Worm (Caenorhabditis elegans): ENCODE data around the gene cyp-35D1.

cyp-35D1 gene

DNA sequence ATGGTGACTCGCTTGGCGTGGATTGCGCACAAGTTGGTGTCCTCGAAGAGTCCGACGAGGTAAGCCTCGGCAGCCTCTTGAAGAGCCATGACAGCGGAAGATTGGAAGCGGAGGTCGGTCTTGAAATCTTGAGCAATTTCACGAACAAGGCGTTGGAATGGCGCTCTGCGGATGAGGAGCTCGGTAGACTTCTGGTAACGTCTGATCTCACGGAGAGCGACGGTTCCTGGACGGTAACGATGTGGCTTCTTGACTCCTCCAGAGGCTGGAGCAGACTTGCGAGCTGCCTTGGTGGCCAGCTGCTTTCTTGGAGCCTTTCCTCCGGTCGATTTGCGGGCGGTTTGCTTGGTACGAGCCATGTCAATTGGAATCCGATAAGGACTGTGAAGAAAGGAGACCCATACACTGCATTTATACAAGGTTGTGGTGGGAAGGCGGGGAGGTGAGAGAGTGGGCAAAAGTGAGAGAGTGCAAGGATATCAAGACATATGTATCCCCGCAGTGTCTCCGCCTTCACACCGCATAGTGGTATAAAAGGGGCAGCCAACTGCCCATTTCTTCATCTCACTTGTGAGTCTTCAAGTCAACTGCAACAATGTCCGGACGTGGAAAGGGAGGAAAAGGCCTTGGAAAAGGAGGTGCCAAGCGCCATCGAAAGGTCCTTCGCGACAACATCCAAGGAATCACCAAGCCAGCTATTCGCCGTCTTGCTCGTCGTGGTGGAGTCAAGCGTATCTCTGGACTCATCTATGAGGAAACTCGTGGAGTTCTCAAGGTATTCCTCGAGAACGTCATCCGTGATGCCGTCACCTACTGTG is 26.9 kb upstream of the cyp-35D1 start, which contains the start of the genes his-2 and his-1:
Gene his-2 (minus strand): TSS at position 359 of the 818 bp plus-strand sequence.
Gene his-1 (plus strand): TSS at position 596 of the 818 bp plus-strand sequence.
- TF ChIP-seq nhr-85 (tag) (peak; percentile 74), lin-14 (GFP tag; optimal IDR thresholded peaks at IDR 0.05) (peak; percentile 11), nhr-47 (tag; optimal IDR thresholded peaks at IDR 0.05) (peak; percentile 11), ztf-11 (tag; optimal IDR thresholded peaks at IDR 0.05) (peak in 1 of 2 experiments; percentile 63)

ce11 chrV:16042743-16043014 is 26.4 kb upstream of the cyp-35D1 start:
- TF ChIP-seq lin-14 (GFP tag; optimal IDR thresholded peaks at IDR 0.05) (no peak), tlp-1 (tag; optimal IDR thresholded peaks at IDR 0.05) (no peak)

- peak; percentile 5 for TF ChIP-seq nhr-71 (tag; optimal IDR thresholded peaks at IDR 0.05)
- TF ChIP-seq F16B12.6 (tag; optimal IDR thresholded peaks at IDR 0.05) = no peak
- no peak for TF ChIP-seq nhr-19 (GFP tag; conservative IDR thresholded peaks at IDR 0.05)
- TF ChIP-seq elt-2 (tag; optimal IDR thresholded peaks at IDR 0.05) = peak; percentile 50
- TF ChIP-seq dsc-1 (tag; optimal IDR thresholded peaks at IDR 0.05) = no peak
Measured at ce11 chrV:16043686-16044085, 25.4 kb upstream of the cyp-35D1 start.

ce11 chrV:16045837-16046236 is 23.2 kb upstream of the cyp-35D1 start, which contains the start of gene T10C6.15:
Gene T10C6.15, minus strand, starts transcription at chrV:16045940.
- peak; percentile 68 for TF ChIP-seq nhr-71 (tag; optimal IDR thresholded peaks at IDR 0.05)
- no peak for TF ChIP-seq hlh-4 (tag; optimal IDR thresholded peaks at IDR 0.05)
- no peak for TF ChIP-seq sox-4 (tag; optimal IDR thresholded peaks at IDR 0.05)
- TF ChIP-seq fos-1 (tag; optimal IDR thresholded peaks at IDR 0.05) = no peak
- no peak for TF ChIP-seq mef-2 (tag; optimal IDR thresholded peaks at IDR 0.05)
- no peak for TF ChIP-seq unc-86 (tag; optimal IDR thresholded peaks at IDR 0.05)
- TF ChIP-seq efl-1 (optimal IDR thresholded peaks at IDR 0.05) = no peak
- TF ChIP-seq efl-1 (GFP tag; optimal IDR thresholded peaks at IDR 0.05 in 1 of 2) = peak in 1 of 2 experiments; percentile 87
- no peak for TF ChIP-seq efl-3 (GFP tag; optimal IDR thresholded peaks at IDR 0.05)
- no peak for TF ChIP-seq alr-1 (tag; optimal IDR thresholded peaks at IDR 0.05; ENCODE audit: borderline replicate concordance)
- peak; percentile 49 for TF ChIP-seq pax-3 (tag; optimal IDR thresholded peaks at IDR 0.05)
- no peak for TF ChIP-seq egl-13 (tag; optimal IDR thresholded peaks at IDR 0.05)
- no peak for TF ChIP-seq unc-62 (GFP tag; optimal IDR thresholded peaks at IDR 0.05)
- no peak for TF ChIP-seq snpc-4 (tag; optimal IDR thresholded peaks at IDR 0.05)
- TF ChIP-seq nhr-85 (tag) = peak; percentile 30
- no peak for TF ChIP-seq swsn-7 (tag; optimal IDR thresholded peaks at IDR 0.05)
- TF ChIP-seq sup-37 (GFP tag; optimal IDR thresholded peaks at IDR 0.05) = no peak
- no peak for TF ChIP-seq irx-1 (tag; optimal IDR thresholded peaks at IDR 0.05)
- TF ChIP-seq hpl-2 (GFP tag; optimal IDR thresholded peaks at IDR 0.05) = peak; percentile 58
- no peak for TF ChIP-seq Y116A8C.19 (tag; optimal IDR thresholded peaks at IDR 0.05; ENCODE audit: borderline replicate concordance)
- TF ChIP-seq nhr-19 (GFP tag; conservative IDR thresholded peaks at IDR 0.05) = peak; percentile 32
- TF ChIP-seq nhr-20 (tag; optimal IDR thresholded peaks at IDR 0.05) = peak; percentile 67
- no peak for TF ChIP-seq C16A3.4 (tag; optimal IDR thresholded peaks at IDR 0.05)
- no peak for TF ChIP-seq sptf-1 (tag; optimal IDR thresholded peaks at IDR 0.05)
- TF ChIP-seq elt-2 (tag; optimal IDR thresholded peaks at IDR 0.05) = peak; percentile 99
- peak; percentile 63 for TF ChIP-seq nhr-90 (tag; optimal IDR thresholded peaks at IDR 0.05; ENCODE audit: poor library complexity)
- TF ChIP-seq unc-30 (tag; optimal IDR thresholded peaks at IDR 0.05) = no peak
- no peak for TF ChIP-seq tbx-2 (tag; optimal IDR thresholded peaks at IDR 0.05)
- no peak for TF ChIP-seq lsy-2 (tag; optimal IDR thresholded peaks at IDR 0.05)
- TF ChIP-seq dpl-1 (GFP tag; optimal IDR thresholded peaks at IDR 0.05) = no peak
- TF ChIP-seq mdl-1 (tag; optimal IDR thresholded peaks at IDR 0.05) = peak in 1 of 2 experiments; percentile 50
- no peak for TF ChIP-seq fkh-4 (tag; optimal IDR thresholded peaks at IDR 0.05; ENCODE audit: borderline replicate concordance)
- TF ChIP-seq skn-1 (tag; optimal IDR thresholded peaks at IDR 0.05) = no peak
- TF ChIP-seq rnt-1 (tag; optimal IDR thresholded peaks at IDR 0.05) = no peak
- TF ChIP-seq lin-35 (GFP tag; optimal IDR thresholded peaks at IDR 0.05) = peak in 1 of 2 experiments; percentile 76
- TF ChIP-seq lin-13 (GFP tag; optimal IDR thresholded peaks at IDR 0.05) = no peak
- TF ChIP-seq nhr-84 (tag; optimal IDR thresholded peaks at IDR 0.05) = no peak
- TF ChIP-seq nhr-237 (tag; optimal IDR thresholded peaks at IDR 0.05) = no peak
- TF ChIP-seq ceh-82 (tag; optimal IDR thresholded peaks at IDR 0.05) = no peak
- no peak for TF ChIP-seq unc-98 (GFP tag; IDR thresholded peaks at IDR 0.05)
